Fruit fly (Drosophila melanogaster) whole organism, embryonic: ENCODE results near the gene CG14803.

ENCODE experiments used
- Adf1 ChIP-seq: fragments of 200-800 bp; sonication (Bioruptor generic); IDR thresholded peaks from 2 replicates; pipeline ENCODE4 v1.3.6; 2022; ENCODE audit warnings: missing biosample characterization, missing genetic modification characterization
- B-H1 ChIP-seq: fragments of 200-800 bp; sonication (Bioruptor generic); IDR thresholded peaks from 3 replicates; pipeline ENCODE4 v1.3.6; 2022; ENCODE audit warnings: missing biosample characterization, missing genetic modification characterization
- CG10543 ChIP-seq: fragments of 200-800 bp; sonication (Bioruptor generic); optimal IDR thresholded peaks from 3 replicates; lab custom pipeline; 2017; ENCODE audit warnings: missing biosample characterization, mild to moderate bottlenecking, missing genetic modification characterization, moderate library complexity
- CG11504 ChIP-seq: fragments of 200-800 bp; sonication (Bioruptor generic); optimal IDR thresholded peaks from 3 replicates; lab custom pipeline; 2019; ENCODE audit warnings: missing biosample characterization, mild to moderate bottlenecking, missing genetic modification characterization, moderate library complexity
- CG12769 ChIP-seq: fragments of 200-800 bp; sonication (Bioruptor generic); optimal IDR thresholded peaks from 2 replicates; lab custom pipeline; 2019; ENCODE audit warnings: missing biosample characterization, mild to moderate bottlenecking, missing genetic modification characterization, moderate library complexity
- CG14710 ChIP-seq: fragments of 200-800 bp; sonication (Bioruptor generic); optimal IDR thresholded peaks from 3 replicates; lab custom pipeline; 2019; ENCODE audit warnings: missing biosample characterization, mild to moderate bottlenecking, missing genetic modification characterization, moderate library complexity
- CG15011 ChIP-seq: fragments of 200-800 bp; sonication (Bioruptor generic); optimal IDR thresholded peaks from 3 replicates; lab custom pipeline; 2018; ENCODE audit warnings: missing biosample characterization, mild to moderate bottlenecking, missing genetic modification characterization
- CG15073 ChIP-seq: fragments of 200-800 bp; sonication (Bioruptor generic); optimal IDR thresholded peaks from 2 replicates; lab custom pipeline; 2016; ENCODE audit warnings: missing biosample characterization, missing genetic modification characterization
- CG1647 ChIP-seq: fragments of 200-800 bp; sonication (Bioruptor generic); optimal IDR thresholded peaks from 3 replicates; lab custom pipeline; 2016; ENCODE audit warnings: missing biosample characterization, missing genetic modification characterization
- CG16779 ChIP-seq: fragments of 200-800 bp; sonication (Bioruptor generic); IDR thresholded peaks from 2 replicates; pipeline ENCODE4 v1.3.6; 2022; ENCODE audit warnings: missing biosample characterization, missing genetic modification characterization
- CG16813 ChIP-seq: fragments of 200-800 bp; sonication (Bioruptor generic); IDR thresholded peaks from 3 replicates; pipeline ENCODE4 v1.3.6; 2022; ENCODE audit warnings: missing biosample characterization, missing genetic modification characterization; ENCODE audit not compliant: partially characterized antibody
- CG17829 ChIP-seq: fragments of 200-800 bp; optimal IDR thresholded peaks from 2 replicates; lab custom pipeline; 2019; ENCODE audit warnings: missing biosample characterization, mild to moderate bottlenecking, missing genetic modification characterization, moderate library complexity
- CG2202 ChIP-seq: fragments of 200-800 bp; sonication (Bioruptor generic); optimal IDR thresholded peaks from 2 replicates; lab custom pipeline; 2018; ENCODE audit warnings: missing biosample characterization, mild to moderate bottlenecking, missing genetic modification characterization
- CG30020 ChIP-seq: fragments of 200-800 bp; optimal IDR thresholded peaks from 2 replicates; lab custom pipeline; 2019; ENCODE audit warnings: missing biosample characterization, mild to moderate bottlenecking, missing genetic modification characterization, moderate library complexity
- CG42726 ChIP-seq: fragments of 200-800 bp; sonication (Bioruptor generic); IDR thresholded peaks from 2 replicates; pipeline ENCODE4 v1.3.6; 2022; ENCODE audit warnings: missing biosample characterization, missing genetic modification characterization; ENCODE audit not compliant: partially characterized antibody
- CG6689 ChIP-seq: fragments of 200-800 bp; sonication (Bioruptor generic); IDR thresholded peaks from 2 replicates; pipeline ENCODE4 v1.3.6; 2022; ENCODE audit warnings: missing biosample characterization, missing genetic modification characterization
- CG6791 ChIP-seq: fragments of 200-800 bp; sonication (Bioruptor generic); IDR thresholded peaks from 3 replicates; pipeline ENCODE4 v1.3.6; 2022; ENCODE audit warnings: missing biosample characterization, missing genetic modification characterization; ENCODE audit not compliant: partially characterized antibody
- CG7372 ChIP-seq: fragments of 200-800 bp; sonication (Bioruptor generic); IDR thresholded peaks from 2 replicates; pipeline ENCODE4 v1.3.6; 2022; ENCODE audit warnings: missing biosample characterization, missing genetic modification characterization
- CG9817 ChIP-seq: fragments of 200-800 bp; sonication (Bioruptor generic); optimal IDR thresholded peaks from 2 replicates; lab custom pipeline; 2018; ENCODE audit warnings: missing biosample characterization, mild to moderate bottlenecking, missing genetic modification characterization, moderate library complexity
- Chrac-16 ChIP-seq: fragments of 200-800 bp; sonication (Bioruptor generic); optimal IDR thresholded peaks from 3 replicates; lab custom pipeline; 2016; ENCODE audit warnings: missing biosample characterization, missing genetic modification characterization
- D19B ChIP-seq: fragments of 200-800 bp; sonication (Bioruptor generic); optimal IDR thresholded peaks from 2 replicates; lab custom pipeline; 2017; ENCODE audit warnings: missing biosample characterization, mild to moderate bottlenecking, missing genetic modification characterization
- Doc2 ChIP-seq: fragments of 200-800 bp; sonication (Bioruptor generic); IDR thresholded peaks from 2 replicates; pipeline ENCODE4 v1.3.6; 2022; ENCODE audit warnings: missing biosample characterization, missing genetic modification characterization
- Ets97D ChIP-seq: fragments of 200-800 bp; sonication (Bioruptor generic); optimal IDR thresholded peaks from 3 replicates; lab custom pipeline; 2016; ENCODE audit warnings: missing biosample characterization, missing genetic modification characterization
- Fer3 ChIP-seq: fragments of 200-800 bp; sonication (Bioruptor generic); optimal IDR thresholded peaks from 2 replicates; lab custom pipeline; 2018; ENCODE audit warnings: missing biosample characterization, mild to moderate bottlenecking, missing genetic modification characterization, moderate library complexity
- Gsc ChIP-seq: fragments of 200-800 bp; sonication (Bioruptor generic); IDR thresholded peaks from 2 replicates; pipeline ENCODE4 v1.3.6; 2022; ENCODE audit warnings: missing biosample characterization, missing genetic modification characterization
- HmgZ ChIP-seq: fragments of 200-800 bp; sonication (Bioruptor generic); optimal IDR thresholded peaks from 2 replicates; lab custom pipeline; 2018; ENCODE audit warnings: missing biosample characterization, mild to moderate bottlenecking, missing genetic modification characterization
- Hr51 ChIP-seq, 2 experiments: fragments of 200-800 bp; sonication (Bioruptor generic); optimal IDR thresholded peaks; 2 replicates in 1 of 2; 3 replicates in 1 of 2; lab custom pipeline; 2016 to 2018; ENCODE audit warnings: missing biosample characterization in 2 of 2, missing genetic modification characterization in 2 of 2, mild to moderate bottlenecking in 1 of 2, moderate library complexity in 1 of 2
- Mes4 ChIP-seq: fragments of 200-800 bp; sonication (Bioruptor generic); optimal IDR thresholded peaks from 2 replicates; lab custom pipeline; 2016; ENCODE audit warnings: missing biosample characterization, missing genetic modification characterization
- NC2α ChIP-seq: fragments of 200-800 bp; sonication (Bioruptor generic); optimal IDR thresholded peaks from 2 replicates; lab custom pipeline; 2016; ENCODE audit warnings: missing biosample characterization, missing genetic modification characterization
- NFAT ChIP-seq: fragments of 200-800 bp; sonication (Bioruptor generic); IDR thresholded peaks from 2 replicates; pipeline ENCODE4 v1.3.6; 2022; ENCODE audit warnings: missing biosample characterization, missing genetic modification characterization
- Sox100B ChIP-seq: fragments of 200-800 bp; sonication (Bioruptor generic); optimal IDR thresholded peaks from 3 replicates; lab custom pipeline; 2018; ENCODE audit warnings: missing biosample characterization, mild to moderate bottlenecking, missing genetic modification characterization
- ara ChIP-seq: fragments of 200-800 bp; sonication (Bioruptor generic); IDR thresholded peaks from 2 replicates; pipeline ENCODE4 v1.3.6; 2022; ENCODE audit warnings: missing biosample characterization, missing genetic modification characterization
- az2 ChIP-seq: fragments of 200-800 bp; sonication (Bioruptor generic); optimal IDR thresholded peaks from 3 replicates; lab custom pipeline; 2016; ENCODE audit warnings: missing biosample characterization, missing genetic modification characterization
- ci ChIP-seq: fragments of 200-800 bp; sonication (Bioruptor generic); IDR thresholded peaks from 3 replicates; pipeline ENCODE4 v1.3.6; 2022; ENCODE audit warnings: missing biosample characterization, missing genetic modification characterization
- corto ChIP-seq: fragments of 200-800 bp; sonication (Bioruptor generic); optimal IDR thresholded peaks from 2 replicates; lab custom pipeline; 2016; ENCODE audit warnings: missing biosample characterization, mild to moderate bottlenecking, missing genetic modification characterization, moderate library complexity
- crp ChIP-seq, 2 experiments: fragments of 200-800 bp; sonication (Bioruptor generic); optimal IDR thresholded peaks; 2 replicates in 1 of 2; 3 replicates in 1 of 2; lab custom pipeline; 2017; ENCODE audit warnings: missing biosample characterization in 2 of 2, missing genetic modification characterization in 2 of 2, mild to moderate bottlenecking in 1 of 2, moderate library complexity in 1 of 2
- cwo ChIP-seq: fragments of 200-800 bp; sonication (Bioruptor generic); optimal IDR thresholded peaks from 3 replicates; lab custom pipeline; 2017; ENCODE audit warnings: missing biosample characterization, missing genetic modification characterization, mild to moderate bottlenecking, moderate library complexity, missing genetic modification reagents
- danr ChIP-seq: fragments of 200-800 bp; sonication (Bioruptor generic); IDR thresholded peaks from 2 replicates; pipeline ENCODE4 v1.3.6; 2022; ENCODE audit warnings: missing biosample characterization, missing genetic modification characterization
- dpn ChIP-seq, 2 experiments: fragments of 200-800 bp; sonication (Bioruptor generic); optimal IDR thresholded peaks; 3 replicates each; lab custom pipeline; 2016; ENCODE audit warnings: missing biosample characterization in 2 of 2, missing genetic modification characterization in 2 of 2
- fd102C ChIP-seq: fragments of 200-800 bp; sonication (Bioruptor generic); optimal IDR thresholded peaks from 2 replicates; lab custom pipeline; 2018; ENCODE audit warnings: missing biosample characterization, mild to moderate bottlenecking, missing genetic modification characterization, moderate library complexity
- gcm2 ChIP-seq: fragments of 200-800 bp; sonication (Bioruptor generic); optimal IDR thresholded peaks from 2 replicates; lab custom pipeline; 2016; ENCODE audit warnings: missing biosample characterization, missing genetic modification characterization
- gem ChIP-seq: fragments of 200-800 bp; sonication (Bioruptor generic); optimal IDR thresholded peaks from 2 replicates; lab custom pipeline; 2019; ENCODE audit warnings: missing biosample characterization, mild to moderate bottlenecking, missing genetic modification characterization, moderate library complexity
- hbn ChIP-seq: fragments of 200-800 bp; sonication (Bioruptor generic); IDR thresholded peaks from 2 replicates; pipeline ENCODE4 v1.3.6; 2022; ENCODE audit warnings: missing biosample characterization, missing genetic modification characterization; ENCODE audit not compliant: partially characterized antibody
- klu ChIP-seq: fragments of 200-800 bp; sonication (Bioruptor generic); IDR thresholded peaks from 2 replicates; pipeline ENCODE4 v1.3.6; 2022; ENCODE audit warnings: missing biosample characterization, missing genetic modification characterization
- seq ChIP-seq: fragments of 200-800 bp; sonication (Bioruptor generic); IDR thresholded peaks from 2 replicates; pipeline ENCODE4 v1.3.6; 2022; ENCODE audit warnings: missing biosample characterization, missing genetic modification characterization
- sisA ChIP-seq: fragments of 200-800 bp; sonication (Bioruptor generic); IDR thresholded peaks from 2 replicates; pipeline ENCODE4 v1.3.6; 2022; ENCODE audit warnings: missing biosample characterization, missing genetic modification characterization
- so ChIP-seq: fragments of 200-800 bp; sonication (Bioruptor generic); IDR thresholded peaks from 3 replicates; pipeline ENCODE4 v1.3.6; 2022; ENCODE audit warnings: missing biosample characterization, missing genetic modification characterization
- ttk ChIP-seq: fragments of 200-800 bp; sonication (Bioruptor generic); IDR thresholded peaks from 2 replicates; pipeline ENCODE4 v2.1.2; 2022; ENCODE audit warnings: missing biosample characterization, missing genetic modification characterization
- tup ChIP-seq: fragments of 200-800 bp; sonication (Bioruptor generic); optimal IDR thresholded peaks from 2 replicates; lab custom pipeline; 2016; ENCODE audit warnings: missing biosample characterization, mild to moderate bottlenecking, missing genetic modification characterization, moderate library complexity

The CG14803 gene

DNA sequence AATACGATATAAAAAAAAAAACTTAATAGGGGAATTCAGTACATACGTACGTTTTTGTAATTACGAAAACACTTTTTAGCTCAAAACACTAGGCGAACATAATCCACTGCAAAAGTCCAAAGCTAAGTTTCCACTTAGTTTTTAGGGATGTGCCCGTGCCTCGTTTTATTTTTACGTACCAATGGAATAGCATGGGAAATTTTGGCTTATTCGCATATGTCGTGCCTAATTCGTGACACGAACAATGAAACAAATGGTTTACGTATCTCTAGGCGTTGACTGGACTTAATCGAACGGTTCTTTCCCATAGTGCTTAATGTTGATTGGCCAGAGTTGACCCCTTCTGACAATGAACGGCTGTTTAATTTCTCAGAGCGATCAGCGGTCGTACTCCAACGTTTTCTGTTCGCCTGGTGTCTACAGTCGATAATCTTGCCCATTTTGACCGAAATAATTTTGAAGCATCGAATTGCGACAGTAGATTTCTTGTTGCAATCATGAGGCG is 11.0 kb downstream of the CG14803 start, which contains the start of gene CG14818 (continued):
- TF ChIP-seq fd102C (GFP tag; lab: Kevin White, UChicago) (no peak), CG16779 (0 out of 2 replicates have a peak, but pooled peaks have one; percentile 45), D19B (GFP tag; lab: Kevin White, UChicago) (peak; percentile 26), CG10543 (peak; percentile 72), CG15073 (no peak), CG6689 (GFP tag; lab: Robert Waterston, UW) (peak; percentile 56), Sox100B (no peak), Hr51 (GFP tag; optimal IDR thresholded peaks at IDR 0.05; lab: Kevin White, UChicago) (peak; percentile 41 to 45), Fer3 (tag; lab: Kevin White, UChicago) (peak; percentile 70), CG16813 (GFP tag; lab: Robert Waterston, UW) (peak; percentile 88), CG12769 (no peak), Gsc (GFP tag; lab: Robert Waterston, UW) (no peak), B-H1 (GFP tag; lab: Robert Waterston, UW) (peak; percentile 28; the same call in 1 of the 3 replicates), so (GFP tag; lab: Robert Waterston, UW) (0 out of 3 replicates have a peak, but pooled peaks have one; percentile 39), hbn (GFP tag; lab: Robert Waterston, UW) (peak; percentile 90), dpn (GFP tag; optimal IDR thresholded peaks at IDR 0.05; lab: Kevin White, UChicago) (peak; percentile 59 to 61), seq (no peak), tup (GFP tag; lab: Kevin White, UChicago) (no peak), CG30020 (tag; lab: Kevin White, UChicago) (no peak), gem (tag; lab: Kevin White, UChicago) (peak; percentile 68), CG11504 (tag; lab: Kevin White, UChicago) (no peak), ttk (GFP tag; lab: Robert Waterston, UW) (0 out of 2 replicates have a peak, but pooled peaks have one; percentile 19), CG14710 (peak; percentile 43), CG17829 (peak; percentile 31), HmgZ (tag; lab: Kevin White, UChicago) (peak; percentile 60), NC2α (no peak), CG2202 (tag; lab: Kevin White, UChicago) (no peak), CG9817 (tag; lab: Kevin White, UChicago) (peak; percentile 78), corto (GFP tag; lab: Kevin White, UChicago) (no peak), danr (GFP tag; lab: Robert Waterston, UW) (peak; percentile 38; the same call in 1 of the 2 replicates), CG15011 (GFP tag; lab: Kevin White, UChicago) (no peak), CG42726 (no peak; the same call in 1 of the 2 replicates), NFAT (GFP tag; lab: Robert Waterston, UW) (peak; percentile 46; the same call in 1 of the 2 replicates), ci (GFP tag; lab: Robert Waterston, UW) (peak; percentile 81), Doc2 (GFP tag; lab: Robert Waterston, UW) (no peak), klu (GFP tag; lab: Robert Waterston, UW) (no peak; the same call in 1 of the 2 replicates), Adf1 (peak; percentile 35; the same call in 1 of the 2 replicates), ara (GFP tag; lab: Robert Waterston, UW) (peak; percentile 29; the same call in 1 of the 2 replicates), CG6791 (peak; percentile 81), crp (GFP tag; optimal IDR thresholded peaks at IDR 0.05; lab: Kevin White, UChicago) (no peak), gcm2 (GFP tag; lab: Kevin White, UChicago) (peak; percentile 6), Ets97D (GFP tag; lab: Kevin White, UChicago) (peak; percentile 51), CG1647 (GFP tag; lab: Kevin White, UChicago) (peak; percentile 52), Mes4 (GFP tag; lab: Kevin White, UChicago) (peak; percentile 4), az2 (GFP tag; lab: Kevin White, UChicago) (peak; percentile 42), CG7372 (peak; percentile 56), Chrac-16 (GFP tag; lab: Kevin White, UChicago) (peak; percentile 53), cwo (no peak), sisA (GFP tag; lab: Robert Waterston, UW) (peak; percentile 52)
